Fruit fly (Drosophila melanogaster): ENCODE results near the gene CG18417.

Gene CG18417

DNA sequence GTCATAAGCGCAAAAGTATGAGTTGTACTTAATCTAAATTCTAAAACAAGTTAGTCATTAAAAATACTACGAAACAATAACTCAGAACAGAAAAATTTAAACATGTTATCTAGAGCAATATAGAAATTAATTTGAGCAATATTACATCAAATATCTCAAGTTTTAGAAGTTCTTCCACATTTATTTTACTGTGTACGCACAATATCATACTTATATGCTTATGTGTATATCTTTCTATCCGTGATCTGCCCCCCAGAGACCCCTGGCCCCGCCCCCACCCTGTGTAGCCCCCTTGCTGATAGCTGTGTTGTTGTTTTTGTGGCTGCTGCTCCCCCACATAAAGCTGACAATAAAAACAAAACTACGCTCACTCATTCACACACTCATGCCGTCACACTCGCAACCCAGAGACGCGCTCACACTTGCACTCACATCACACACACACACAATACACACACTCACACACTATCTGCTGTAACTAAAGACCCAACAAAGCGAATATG, 33.5 kb downstream of the CG18417 start (continued):
- no peak for TF ChIP-seq kah (GFP tag; optimal IDR thresholded peaks at IDR 0.05)
- peak; percentile 38 for TF ChIP-seq dmrt11E (tag; optimal IDR thresholded peaks at IDR 0.05)
- TF ChIP-seq NC2β (GFP tag; optimal IDR thresholded peaks at IDR 0.05) = no peak
- no peak for TF ChIP-seq chn (GFP tag; optimal IDR thresholded peaks at IDR 0.05)
- TF ChIP-seq fd102C (GFP tag; optimal IDR thresholded peaks at IDR 0.05) = no peak
- TF ChIP-seq Rfx (GFP tag; IDR thresholded peaks at IDR 0.05) = peak; percentile 56
- peak; percentile 49 for TF ChIP-seq CG10543 (GFP tag; optimal IDR thresholded peaks at IDR 0.05)
- no peak for TF ChIP-seq exex (tag; optimal IDR thresholded peaks at IDR 0.05)
- TF ChIP-seq ase (GFP tag; IDR thresholded peaks at IDR 0.05) = no peak
- TF ChIP-seq CG16863 (GFP tag; optimal IDR thresholded peaks at IDR 0.05) = no peak
- no peak for TF ChIP-seq crp (GFP tag; optimal IDR thresholded peaks at IDR 0.05)
- no peak for TF ChIP-seq gro (GFP tag; optimal IDR thresholded peaks at IDR 0.05)
- no peak for TF ChIP-seq ftz-f1 (GFP tag; optimal IDR thresholded peaks at IDR 0.05)
- no peak for TF ChIP-seq pan (optimal IDR thresholded peaks at IDR 0.05)
- TF ChIP-seq pan (GFP tag; optimal IDR thresholded peaks at IDR 0.05 in 1 of 2, IDR thresholded peaks at IDR 0.05 in 1 of 2) = no peak
- TF ChIP-seq ro (GFP tag; IDR thresholded peaks at IDR 0.05) = no peak
- no peak for TF ChIP-seq CG4404 (GFP tag; IDR thresholded peaks at IDR 0.05)
- TF ChIP-seq Awh (GFP tag; IDR thresholded peaks at IDR 0.05) = no peak
- no peak for TF ChIP-seq mld (GFP tag; IDR thresholded peaks at IDR 0.05; ENCODE audit: partially characterized antibody)
- TF ChIP-seq Bdp1 (GFP tag; optimal IDR thresholded peaks at IDR 0.05) = no peak
- no peak for TF ChIP-seq vnd (GFP tag; IDR thresholded peaks at IDR 0.05; ENCODE audit: partially characterized antibody)
- TF ChIP-seq Neu2 (GFP tag; optimal IDR thresholded peaks at IDR 0.05; ENCODE audit: borderline replicate concordance) = no peak
- TF ChIP-seq klu (GFP tag; IDR thresholded peaks at IDR 0.05) = peak; percentile 41
- TF ChIP-seq trem (tag; optimal IDR thresholded peaks at IDR 0.05) = no peak
- TF ChIP-seq Opbp (GFP tag; IDR thresholded peaks at IDR 0.05; ENCODE audit: partially characterized antibody) = no peak
- 0 out of 3 replicates have a peak, but pooled peaks have one; percentile 15 for TF ChIP-seq CG34224 (GFP tag; IDR thresholded peaks at IDR 0.05; ENCODE audit: partially characterized antibody)
- no peak for TF ChIP-seq wdn (GFP tag; IDR thresholded peaks at IDR 0.05)
- no peak for TF ChIP-seq CG15514 (GFP tag; optimal IDR thresholded peaks at IDR 0.05)
- TF ChIP-seq CG18764 (GFP tag; optimal IDR thresholded peaks at IDR 0.05) = no peak
- no peak for TF ChIP-seq run (tag; optimal IDR thresholded peaks at IDR 0.05)
- TF ChIP-seq CG1024 (GFP tag; IDR thresholded peaks at IDR 0.05) = 0 out of 2 replicates have a peak, but pooled peaks have one; percentile 3
- no peak for TF ChIP-seq E2f1 (GFP tag; IDR thresholded peaks at IDR 0.05)
- TF ChIP-seq Ssrp (tag; optimal IDR thresholded peaks at IDR 0.05) = no peak
- TF ChIP-seq bcd (GFP tag; optimal IDR thresholded peaks at IDR 0.05) = peak; percentile 13
- no peak for TF ChIP-seq CkIIα-i1 (GFP tag; IDR thresholded peaks at IDR 0.05)
- no peak for TF ChIP-seq CG6654 (GFP tag; optimal IDR thresholded peaks at IDR 0.05)
- peak; percentile 96 for TF ChIP-seq crol (GFP tag; IDR thresholded peaks at IDR 0.05)
- no peak for TF ChIP-seq Dref (GFP tag; IDR thresholded peaks at IDR 0.05)
- TF ChIP-seq lola (GFP tag; optimal IDR thresholded peaks at IDR 0.05) = peak in 1 of 3 experiments; percentile 25
- no peak for TF ChIP-seq CG1647 (GFP tag; optimal IDR thresholded peaks at IDR 0.05)
- TF ChIP-seq CG2120 (GFP tag; optimal IDR thresholded peaks at IDR 0.05) = no peak
- TF ChIP-seq cg (GFP tag; optimal IDR thresholded peaks at IDR 0.05) = peak; percentile 78
- no peak for TF ChIP-seq knrl (GFP tag; IDR thresholded peaks at IDR 0.05; ENCODE audit: partially characterized antibody)
- TF ChIP-seq CG17568 (GFP tag; optimal IDR thresholded peaks at IDR 0.05) = no peak
- TF ChIP-seq CG17361 (GFP tag; IDR thresholded peaks at IDR 0.05) = peak; percentile 28; the same call in 1 of the 3 replicates
- no peak for TF ChIP-seq CG7928 (GFP tag; optimal IDR thresholded peaks at IDR 0.05)
- TF ChIP-seq CG34422 (GFP tag; IDR thresholded peaks at IDR 0.05) = 0 out of 3 replicates have a peak, but pooled peaks have one; percentile 11
- no peak for TF ChIP-seq Dfd (GFP tag; optimal IDR thresholded peaks at IDR 0.05)
- TF ChIP-seq H2.0 (GFP tag; IDR thresholded peaks at IDR 0.05) = no peak
- TF ChIP-seq rib (GFP tag; IDR thresholded peaks at IDR 0.05) = peak; percentile 76
- no peak; the same call in 1 of the 2 replicates for TF ChIP-seq CG4730 (GFP tag; IDR thresholded peaks at IDR 0.05)

All from whole organism, embryonic.